Worm (Caenorhabditis elegans) whole organism, L2 larva: ENCODE data around the gene K09E4.1.

Source experiments
- C34F6.9 ChIP-seq: fragments of 150-350 bp; optimal IDR thresholded peaks from 2 replicates; lab custom pipeline; 2014; ENCODE audit warnings: missing biosample characterization, missing genetic modification characterization
- F13H6.1 ChIP-seq: sonication (generic microtip); optimal IDR thresholded peaks from 2 replicates; lab custom pipeline; 2016; ENCODE audit warnings: missing genetic modification characterization, missing compliant biosample characterization
- Y55F3AM.14 ChIP-seq: fragments of 200-800 bp; sonication (Bioruptor generic); optimal IDR thresholded peaks from 2 replicates; lab custom pipeline; 2018; ENCODE audit warnings: mild to moderate bottlenecking, missing genetic modification characterization, missing compliant biosample characterization
- ZK546.5 ChIP-seq: sonication (generic microtip); optimal IDR thresholded peaks from 2 replicates; lab custom pipeline; 2017; ENCODE audit warnings: missing biosample characterization, missing genetic modification characterization
- alr-1 ChIP-seq: fragments of 150-350 bp; optimal IDR thresholded peaks from 2 replicates; lab custom pipeline; 2014; ENCODE audit warnings: missing biosample characterization, missing genetic modification characterization
- ama-1 ChIP-seq: fragments of 150-350 bp; optimal IDR thresholded peaks from 2 replicates; lab custom pipeline; 2018; ENCODE audit warnings: inconsistent platforms
- ceh-16 ChIP-seq: fragments of 150-350 bp; optimal IDR thresholded peaks from 2 replicates; lab custom pipeline; 2014; ENCODE audit warnings: missing biosample characterization, missing genetic modification characterization
- crh-2 ChIP-seq: sonication (generic microtip); optimal IDR thresholded peaks from 2 replicates; lab custom pipeline; 2017; ENCODE audit warnings: missing biosample characterization, missing genetic modification characterization
- elt-1 ChIP-seq: fragments of 150-350 bp; optimal IDR thresholded peaks from 2 replicates; lab custom pipeline; 2014; ENCODE audit warnings: missing biosample characterization, missing genetic modification characterization
- elt-3 ChIP-seq: sonication (generic microtip); optimal IDR thresholded peaks from 2 replicates; lab custom pipeline; 2017; ENCODE audit warnings: missing biosample characterization, missing genetic modification characterization
- fos-1 ChIP-seq: fragments of 150-350 bp; optimal IDR thresholded peaks from 2 replicates; lab custom pipeline; 2014; ENCODE audit warnings: missing biosample characterization, missing genetic modification characterization
- gmeb-1 ChIP-seq: fragments of 150-350 bp; optimal IDR thresholded peaks from 2 replicates; lab custom pipeline; 2014; ENCODE audit warnings: missing biosample characterization, missing genetic modification characterization
- lin-11 ChIP-seq: fragments of 150-350 bp; sonication (generic microtip); optimal IDR thresholded peaks from 2 replicates; lab custom pipeline; 2014; ENCODE audit warnings: missing biosample characterization, missing genetic modification characterization, inconsistent platforms, mixed read lengths
- lin-13 ChIP-seq: fragments of 150-350 bp; optimal IDR thresholded peaks from 2 replicates; lab custom pipeline; 2014; ENCODE audit warnings: missing biosample characterization, missing genetic modification reagents, missing genetic modification characterization
- lin-39 ChIP-seq: fragments of 150-350 bp; optimal IDR thresholded peaks from 2 replicates; lab custom pipeline; 2014; ENCODE audit warnings: missing biosample characterization, missing genetic modification reagents, missing genetic modification characterization
- lsy-2 ChIP-seq, 2 experiments: fragments of 150-350 bp in 1 of 2; sonication (generic microtip) in 1 of 2; optimal IDR thresholded peaks; 2 replicates each; lab custom pipeline; 2014 to 2017; ENCODE audit warnings: missing biosample characterization in 2 of 2, missing genetic modification characterization in 2 of 2
- mab-5 ChIP-seq: fragments of 150-350 bp; optimal IDR thresholded peaks from 2 replicates; lab custom pipeline; 2014; ENCODE audit warnings: missing biosample characterization, missing genetic modification characterization
- mdl-1 ChIP-seq, 2 experiments: fragments of 150-350 bp in 1 of 2; sonication (generic microtip) in 1 of 2; optimal IDR thresholded peaks; 2 replicates each; lab custom pipeline; 2017; ENCODE audit warnings: missing biosample characterization in 2 of 2, missing genetic modification characterization in 2 of 2
- nhr-11 ChIP-seq: fragments of 150-350 bp; optimal IDR thresholded peaks from 2 replicates; lab custom pipeline; 2014; ENCODE audit warnings: missing biosample characterization, missing genetic modification characterization
- nhr-12 ChIP-seq: fragments of 150-350 bp; optimal IDR thresholded peaks from 2 replicates; lab custom pipeline; 2014; ENCODE audit warnings: missing biosample characterization, missing genetic modification characterization
- nhr-129 ChIP-seq: fragments of 150-350 bp; optimal IDR thresholded peaks from 2 replicates; lab custom pipeline; 2014; ENCODE audit warnings: missing biosample characterization, missing genetic modification characterization
- nhr-21 ChIP-seq: fragments of 150-350 bp; optimal IDR thresholded peaks from 2 replicates; lab custom pipeline; 2014; ENCODE audit warnings: missing biosample characterization, missing genetic modification characterization
- nhr-23 ChIP-seq: fragments of 150-350 bp; optimal IDR thresholded peaks from 2 replicates; lab custom pipeline; 2014; ENCODE audit warnings: missing biosample characterization, missing genetic modification reagents, missing genetic modification characterization
- nhr-237 ChIP-seq: fragments of 150-350 bp; optimal IDR thresholded peaks from 2 replicates; lab custom pipeline; 2014; ENCODE audit warnings: missing biosample characterization, missing genetic modification characterization
- nhr-6 ChIP-seq: fragments of 150-350 bp; optimal IDR thresholded peaks from 2 replicates; lab custom pipeline; 2014; ENCODE audit warnings: missing biosample characterization, missing genetic modification characterization
- peb-1 ChIP-seq: fragments of 150-350 bp; optimal IDR thresholded peaks from 2 replicates; lab custom pipeline; 2014; ENCODE audit warnings: missing biosample characterization, missing genetic modification characterization
- skn-1 ChIP-seq: sonication (generic microtip); optimal IDR thresholded peaks from 2 replicates; lab custom pipeline; 2017; ENCODE audit warnings: missing biosample characterization, missing genetic modification characterization
- sma-9 ChIP-seq, 2 experiments: fragments of 150-350 bp in 1 of 2; sonication (generic microtip) in 1 of 2; optimal IDR thresholded peaks; 2 replicates each; lab custom pipeline; 2014 to 2016; ENCODE audit warnings: missing genetic modification characterization in 2 of 2, mild to moderate bottlenecking in 1 of 2, missing biosample characterization in 1 of 2, missing compliant biosample characterization in 1 of 2, missing genetic modification reagents in 1 of 2, moderate library complexity in 1 of 2
- unc-39 ChIP-seq: fragments of 150-350 bp; optimal IDR thresholded peaks from 2 replicates; lab custom pipeline; 2014; ENCODE audit warnings: missing biosample characterization, missing genetic modification characterization
- unc-55 ChIP-seq: fragments of 150-350 bp; sonication (generic microtip); optimal IDR thresholded peaks from 3 replicates; lab custom pipeline; 2014; ENCODE audit warnings: missing biosample characterization, missing genetic modification reagents, missing genetic modification characterization
- unc-62 ChIP-seq: fragments of 150-350 bp; optimal IDR thresholded peaks from 2 replicates; lab custom pipeline; 2014; ENCODE audit warnings: missing biosample characterization, missing genetic modification reagents, missing genetic modification characterization
- zag-1 ChIP-seq: fragments of 150-350 bp; optimal IDR thresholded peaks from 2 replicates; lab custom pipeline; 2014; ENCODE audit warnings: missing biosample characterization, missing genetic modification characterization
- ztf-1 ChIP-seq: fragments of 200-800 bp; sonication (Bioruptor generic); conservative IDR thresholded peaks from 2 replicates; pipeline ENCODE4 v1.3.6; 2022; ENCODE audit warnings: missing genetic modification characterization, missing compliant biosample characterization
- ztf-11 ChIP-seq: sonication (generic microtip); optimal IDR thresholded peaks from 2 replicates; lab custom pipeline; 2017; ENCODE audit warnings: missing biosample characterization, missing genetic modification characterization
- ztf-4 ChIP-seq: fragments of 150-350 bp; optimal IDR thresholded peaks from 2 replicates; lab custom pipeline; 2014; ENCODE audit warnings: missing biosample characterization, missing genetic modification characterization

K09E4.1 gene

DNA sequence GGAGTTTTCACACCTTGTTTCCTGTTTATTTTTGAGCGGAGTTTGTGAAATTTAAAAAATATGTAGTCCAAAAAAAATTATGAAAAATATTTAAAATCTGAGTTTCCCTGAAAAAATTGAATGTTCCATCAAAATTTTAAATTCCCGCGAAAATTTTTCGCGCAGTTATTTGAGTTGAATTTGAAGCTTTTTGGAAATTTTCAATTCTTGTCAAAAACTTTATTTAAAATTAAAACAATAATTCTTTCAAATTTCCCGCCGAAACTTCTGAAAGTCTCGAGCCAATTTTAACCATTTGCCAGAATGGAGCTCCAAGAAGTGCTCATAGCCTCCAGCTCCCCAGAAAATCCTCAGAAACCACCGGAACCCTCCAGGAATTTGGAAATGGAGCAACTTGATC is 33.2 kb upstream of the K09E4.1 start, which contains the start of gene gur-4:
Gene gur-4, plus strand, starts transcription at position 301 of the 400 bp plus-strand sequence.
- TF ChIP-seq C34F6.9 (tag; lab: Kevin White, UChicago) (no peak), lin-11 (tag; lab: Kevin White, UChicago) (no peak), elt-3 (tag; lab: Kevin White, UChicago) (no peak), ztf-4 (tag; lab: Kevin White, UChicago) (no peak), lsy-2 (tag; optimal IDR thresholded peaks at IDR 0.05; lab: Kevin White, UChicago) (no peak), alr-1 (tag; lab: Kevin White, UChicago) (no peak), F13H6.1 (tag; lab: Kevin White, UChicago) (no peak), ZK546.5 (no peak), nhr-23 (tag; lab: Kevin White, UChicago) (no peak), ztf-1 (GFP tag; lab: Robert Waterston, UW) (no peak), unc-39 (no peak), mab-5 (tag; lab: Kevin White, UChicago) (no peak), gmeb-1 (tag; lab: Kevin White, UChicago) (no peak), fos-1 (tag; lab: Kevin White, UChicago) (no peak)

DNA sequence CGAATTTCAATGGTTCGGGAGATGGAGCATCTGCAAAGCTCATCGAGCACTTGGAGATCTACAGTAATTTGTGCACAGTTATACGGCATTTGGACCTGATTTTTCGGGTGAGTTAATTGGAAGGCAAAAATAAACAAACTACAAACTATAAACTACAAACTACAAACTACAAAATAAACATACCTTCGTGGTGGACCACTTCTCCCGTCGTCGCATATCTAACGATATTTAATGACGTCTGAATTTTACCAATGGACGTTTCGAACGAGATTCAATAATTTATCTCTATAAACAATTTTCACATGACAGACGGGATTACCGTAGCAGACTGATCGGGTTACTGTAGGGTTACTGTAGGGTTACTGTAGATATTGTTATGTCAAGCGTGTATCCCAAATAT is 31.5 kb upstream of the K09E4.1 start:
- TF ChIP-seq ama-1 (lab: Kevin White, UChicago): no peak
- no peak for TF ChIP-seq ztf-1 (GFP tag; lab: Robert Waterston, UW)
- no peak for TF ChIP-seq peb-1 (tag; lab: Kevin White, UChicago)
- no peak for TF ChIP-seq Y55F3AM.14
- TF ChIP-seq elt-1 (tag; lab: Kevin White, UChicago): no peak
- no peak for TF ChIP-seq elt-3 (tag; lab: Kevin White, UChicago)
- TF ChIP-seq nhr-129 (tag; lab: Kevin White, UChicago): no peak
- TF ChIP-seq gmeb-1 (tag; lab: Kevin White, UChicago): no peak
- TF ChIP-seq mdl-1 (tag; optimal IDR thresholded peaks at IDR 0.05; lab: Kevin White, UChicago): no peak
- TF ChIP-seq unc-39: no peak
- no peak for TF ChIP-seq alr-1 (tag; lab: Kevin White, UChicago)
- TF ChIP-seq lin-39 (tag; lab: Kevin White, UChicago): no peak
- TF ChIP-seq ztf-11 (tag; lab: Kevin White, UChicago): no peak
- TF ChIP-seq lin-13: no peak
- TF ChIP-seq mab-5 (tag; lab: Kevin White, UChicago): no peak
- TF ChIP-seq lsy-2 (tag; optimal IDR thresholded peaks at IDR 0.05; lab: Kevin White, UChicago): no peak
- TF ChIP-seq sma-9 (GFP tag; optimal IDR thresholded peaks at IDR 0.05; lab: Kevin White, UChicago): no peak
- no peak for TF ChIP-seq sma-9 (tag; optimal IDR thresholded peaks at IDR 0.05; lab: Kevin White, UChicago)

DNA sequence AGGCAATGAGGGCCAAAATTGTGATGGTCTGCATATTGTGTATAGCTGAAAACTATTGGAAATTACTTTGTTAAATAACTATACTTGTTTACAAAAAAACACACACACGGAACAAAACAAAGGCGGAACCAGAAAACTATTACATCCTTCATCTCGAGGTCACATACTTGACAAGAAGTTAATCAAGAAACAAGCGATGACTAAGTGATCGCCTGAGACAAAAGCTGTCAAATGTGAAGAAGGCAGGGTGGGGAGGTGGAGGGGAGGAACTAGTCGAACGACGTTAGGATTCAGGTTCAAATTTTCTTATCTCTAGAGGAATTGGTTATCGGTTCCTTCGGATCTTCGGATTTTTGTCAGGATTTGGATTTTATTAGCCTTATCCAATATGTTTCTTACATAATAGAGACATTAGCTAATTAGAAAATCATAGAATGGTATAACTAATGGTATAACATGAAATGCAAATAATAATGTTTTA is 28.4 kb upstream of the K09E4.1 start, which contains the start of gene cpg-7:
Gene cpg-7, minus strand, starts transcription at position 51 of the 481 bp plus-strand sequence.
- TF ChIP-seq skn-1: no peak
- TF ChIP-seq ZK546.5: no peak
- no peak for TF ChIP-seq crh-2 (tag; lab: Kevin White, UChicago)
- no peak for TF ChIP-seq peb-1 (tag; lab: Kevin White, UChicago)
- TF ChIP-seq nhr-11 (tag; lab: Kevin White, UChicago): no peak
- no peak for TF ChIP-seq ztf-11 (tag; lab: Kevin White, UChicago)
- TF ChIP-seq ceh-16: no peak
- no peak for TF ChIP-seq elt-3 (tag; lab: Kevin White, UChicago)
- no peak for TF ChIP-seq nhr-6 (tag; lab: Kevin White, UChicago)
- TF ChIP-seq nhr-12: no peak
- no peak for TF ChIP-seq lin-11 (tag; lab: Kevin White, UChicago)
- TF ChIP-seq alr-1 (tag; lab: Kevin White, UChicago): no peak
- no peak for TF ChIP-seq zag-1 (tag; lab: Kevin White, UChicago)
- no peak for TF ChIP-seq nhr-237

- TF ChIP-seq unc-62 (GFP tag; lab: Kevin White, UChicago) (no peak), unc-55 (no peak), ama-1 (lab: Kevin White, UChicago) (no peak), lsy-2 (tag; optimal IDR thresholded peaks at IDR 0.05; lab: Kevin White, UChicago) (no peak), elt-3 (tag; lab: Kevin White, UChicago) (no peak), peb-1 (tag; lab: Kevin White, UChicago) (no peak), nhr-23 (tag; lab: Kevin White, UChicago) (no peak), mdl-1 (tag; optimal IDR thresholded peaks at IDR 0.05; lab: Kevin White, UChicago) (no peak), nhr-21 (tag; lab: Kevin White, UChicago) (no peak), unc-39 (no peak), nhr-237 (no peak), zag-1 (tag; lab: Kevin White, UChicago) (no peak)
Observed at ce11 chrII:14112842-14113241, 24.8 kb upstream of the K09E4.1 start.
